Fruit fly (Drosophila melanogaster) whole organism, embryonic: Measurements from ENCODE around the gene Gr93d.
A peak's percentile ranks its signal among the peaks of the same experiment; 100 is the strongest.

ENCODE experiments used
- Atf-2 ChIP-seq: fragments of 200-800 bp; sonication (Bioruptor generic); optimal IDR thresholded peaks from 2 replicates; lab custom pipeline; 2016; ENCODE audit warnings: missing biosample characterization, missing genetic modification characterization
- Atf3 ChIP-seq: fragments of 200-800 bp; sonication (Bioruptor generic); optimal IDR thresholded peaks from 3 replicates; lab custom pipeline; 2016; ENCODE audit warnings: missing biosample characterization, missing genetic modification characterization
- Bteb2 ChIP-seq: fragments of 200-800 bp; sonication (Bioruptor generic); optimal IDR thresholded peaks from 2 replicates; lab custom pipeline; 2016; ENCODE audit warnings: missing biosample characterization, missing genetic modification characterization
- CG12942 ChIP-seq: fragments of 200-800 bp; sonication (Bioruptor generic); optimal IDR thresholded peaks from 3 replicates; lab custom pipeline; 2016; ENCODE audit warnings: missing biosample characterization, missing genetic modification characterization
- CG1529 ChIP-seq: fragments of 200-800 bp; sonication (Bioruptor generic); optimal IDR thresholded peaks from 3 replicates; lab custom pipeline; 2018; ENCODE audit warnings: missing biosample characterization, missing genetic modification characterization
- CG15696 ChIP-seq: fragments of 200-800 bp; sonication (Bioruptor generic); optimal IDR thresholded peaks from 2 replicates; lab custom pipeline; 2019; ENCODE audit warnings: missing biosample characterization, mild to moderate bottlenecking, missing genetic modification characterization, moderate library complexity
- CG1647 ChIP-seq: fragments of 200-800 bp; sonication (Bioruptor generic); optimal IDR thresholded peaks from 3 replicates; lab custom pipeline; 2016; ENCODE audit warnings: missing biosample characterization, missing genetic modification characterization
- CG17359 ChIP-seq: fragments of 200-800 bp; sonication (Bioruptor generic); optimal IDR thresholded peaks from 3 replicates; lab custom pipeline; 2018; ENCODE audit warnings: missing biosample characterization, mild to moderate bottlenecking, missing genetic modification characterization, moderate library complexity
- CG17361 ChIP-seq: fragments of 200-800 bp; sonication (Bioruptor generic); IDR thresholded peaks from 3 replicates; pipeline ENCODE4 v1.3.6; 2022; ENCODE audit warnings: missing biosample characterization, missing genetic modification characterization
- CG1832 ChIP-seq: fragments of 200-800 bp; sonication (Bioruptor generic); optimal IDR thresholded peaks from 2 replicates; lab custom pipeline; 2017; ENCODE audit warnings: missing biosample characterization, mild to moderate bottlenecking, missing genetic modification characterization, inconsistent platforms
- CG2120 ChIP-seq: fragments of 200-800 bp; sonication (Bioruptor generic); optimal IDR thresholded peaks from 3 replicates; lab custom pipeline; 2016; ENCODE audit warnings: missing biosample characterization, missing genetic modification characterization
- CG2129 ChIP-seq: fragments of 200-800 bp; sonication (Bioruptor generic); IDR thresholded peaks from 2 replicates; pipeline ENCODE4 v1.3.6; 2022; ENCODE audit warnings: missing biosample characterization, missing genetic modification characterization; ENCODE audit not compliant: partially characterized antibody
- CG3281 ChIP-seq: fragments of 200-800 bp; sonication (Bioruptor generic); optimal IDR thresholded peaks from 3 replicates; lab custom pipeline; 2017; ENCODE audit warnings: missing biosample characterization, mild to moderate bottlenecking, missing genetic modification characterization
- CG4328 ChIP-seq: fragments of 200-800 bp; sonication (Bioruptor generic); optimal IDR thresholded peaks from 3 replicates; lab custom pipeline; 2017; ENCODE audit warnings: missing biosample characterization, missing genetic modification reagents, missing genetic modification characterization
- CG4617 ChIP-seq: fragments of 200-800 bp; sonication (Bioruptor generic); optimal IDR thresholded peaks from 3 replicates; lab custom pipeline; 2016; ENCODE audit warnings: missing biosample characterization, missing genetic modification characterization, borderline replicate concordance
- CG4707 ChIP-seq: fragments of 200-800 bp; sonication (Bioruptor generic); optimal IDR thresholded peaks from 2 replicates; lab custom pipeline; 2018; ENCODE audit warnings: missing biosample characterization, mild to moderate bottlenecking, missing genetic modification characterization, moderate library complexity
- CG4854 ChIP-seq: fragments of 200-800 bp; sonication (Bioruptor generic); optimal IDR thresholded peaks from 2 replicates; lab custom pipeline; 2016; ENCODE audit warnings: missing biosample characterization, missing genetic modification characterization, inconsistent platforms
- CG6689 ChIP-seq: fragments of 200-800 bp; sonication (Bioruptor generic); IDR thresholded peaks from 2 replicates; pipeline ENCODE4 v1.3.6; 2022; ENCODE audit warnings: missing biosample characterization, missing genetic modification characterization
- CG6765 ChIP-seq: fragments of 200-800 bp; sonication (Bioruptor generic); optimal IDR thresholded peaks from 3 replicates; lab custom pipeline; 2017; ENCODE audit warnings: missing biosample characterization, mild to moderate bottlenecking, missing genetic modification characterization
- CG7372 ChIP-seq: fragments of 200-800 bp; sonication (Bioruptor generic); IDR thresholded peaks from 2 replicates; pipeline ENCODE4 v1.3.6; 2022; ENCODE audit warnings: missing biosample characterization, missing genetic modification characterization
- Dfd ChIP-seq, 2 experiments: fragments of >200 bp; optimal IDR thresholded peaks; 2 replicates each; lab custom pipeline; 2017; ENCODE audit warnings: missing biosample characterization in 2 of 2, missing genetic modification characterization in 2 of 2
- Doc2 ChIP-seq: fragments of 200-800 bp; sonication (Bioruptor generic); IDR thresholded peaks from 2 replicates; pipeline ENCODE4 v1.3.6; 2022; ENCODE audit warnings: missing biosample characterization, missing genetic modification characterization
- Elba2 ChIP-seq: fragments of 200-800 bp; sonication (Bioruptor generic); optimal IDR thresholded peaks from 3 replicates; lab custom pipeline; 2016; ENCODE audit warnings: missing biosample characterization, missing genetic modification characterization
- H2.0 ChIP-seq: fragments of 200-800 bp; sonication (Bioruptor generic); IDR thresholded peaks from 2 replicates; pipeline ENCODE4 v1.3.6; 2022; ENCODE audit warnings: missing biosample characterization, missing genetic modification characterization
- HLH3B ChIP-seq: fragments of 200-800 bp; sonication (Bioruptor generic); IDR thresholded peaks from 2 replicates; pipeline ENCODE4 v1.3.6; 2022; ENCODE audit warnings: missing biosample characterization, missing genetic modification characterization
- HLH54F ChIP-seq: fragments of 200-800 bp; sonication (Bioruptor generic); optimal IDR thresholded peaks from 3 replicates; lab custom pipeline; 2016; ENCODE audit warnings: missing biosample characterization, missing genetic modification characterization
- Hr51 ChIP-seq, 2 experiments: fragments of 200-800 bp; sonication (Bioruptor generic); optimal IDR thresholded peaks; 2 replicates in 1 of 2; 3 replicates in 1 of 2; lab custom pipeline; 2016 to 2018; ENCODE audit warnings: missing biosample characterization in 2 of 2, missing genetic modification characterization in 2 of 2, mild to moderate bottlenecking in 1 of 2, moderate library complexity in 1 of 2
- MBD-R2 ChIP-seq: fragments of 200-800 bp; sonication (Bioruptor generic); IDR thresholded peaks from 2 replicates; pipeline ENCODE4 v1.3.6; 2022; ENCODE audit warnings: missing biosample characterization, missing genetic modification characterization
- Nf-YB ChIP-seq: fragments of 200-800 bp; sonication (Bioruptor generic); optimal IDR thresholded peaks from 3 replicates; lab custom pipeline; 2019; ENCODE audit warnings: missing biosample characterization, mild to moderate bottlenecking, missing genetic modification characterization, moderate library complexity
- PHDP ChIP-seq: fragments of 200-800 bp; sonication (Bioruptor generic); optimal IDR thresholded peaks from 3 replicates; lab custom pipeline; 2018; ENCODE audit warnings: missing biosample characterization, mild to moderate bottlenecking, missing genetic modification characterization, moderate library complexity
- Rfx ChIP-seq: fragments of 200-800 bp; sonication (Bioruptor generic); IDR thresholded peaks from 2 replicates; pipeline ENCODE4 v1.3.6; 2022; ENCODE audit warnings: missing biosample characterization, missing genetic modification characterization
- Sin3A ChIP-seq: fragments of >200 bp; optimal IDR thresholded peaks from 2 replicates; lab custom pipeline; 2018
- Ssrp ChIP-seq: fragments of 200-800 bp; sonication (Bioruptor generic); optimal IDR thresholded peaks from 2 replicates; lab custom pipeline; 2018; ENCODE audit warnings: missing biosample characterization, mild to moderate bottlenecking, missing genetic modification characterization, moderate library complexity
- cg ChIP-seq: fragments of 200-800 bp; sonication (Bioruptor generic); optimal IDR thresholded peaks from 3 replicates; lab custom pipeline; 2019; ENCODE audit warnings: missing biosample characterization, mild to moderate bottlenecking, missing genetic modification characterization, moderate library complexity
- chn ChIP-seq: fragments of 200-800 bp; sonication (Bioruptor generic); optimal IDR thresholded peaks from 2 replicates; lab custom pipeline; 2016; ENCODE audit warnings: missing biosample characterization, missing genetic modification characterization
- danr ChIP-seq: fragments of 200-800 bp; sonication (Bioruptor generic); IDR thresholded peaks from 2 replicates; pipeline ENCODE4 v1.3.6; 2022; ENCODE audit warnings: missing biosample characterization, missing genetic modification characterization
- eve ChIP-seq, 2 experiments: fragments of >200 bp; optimal IDR thresholded peaks; 2 replicates each; lab custom pipeline; 2017; ENCODE audit warnings: missing biosample characterization in 2 of 2, missing genetic modification characterization in 2 of 2
- eyg ChIP-seq: fragments of 200-800 bp; sonication (Bioruptor generic); optimal IDR thresholded peaks from 3 replicates; lab custom pipeline; 2016; ENCODE audit warnings: missing biosample characterization, missing genetic modification characterization
- fd96Cb ChIP-seq: fragments of 200-800 bp; sonication (Bioruptor generic); optimal IDR thresholded peaks from 2 replicates; lab custom pipeline; 2018; ENCODE audit warnings: missing biosample characterization, mild to moderate bottlenecking, missing genetic modification characterization, moderate library complexity
- gcm ChIP-seq: fragments of 200-800 bp; sonication (Bioruptor generic); optimal IDR thresholded peaks from 2 replicates; lab custom pipeline; 2019; ENCODE audit warnings: missing biosample characterization, mild to moderate bottlenecking, missing genetic modification characterization, moderate library complexity
- lola ChIP-seq, 3 experiments: fragments of >200 bp in 2 of 3; fragments of 200-800 bp in 1 of 3; sonication (Bioruptor generic) in 1 of 3; optimal IDR thresholded peaks; 2 replicates each; lab custom pipeline; 2017 to 2019; ENCODE audit warnings: missing biosample characterization in 3 of 3, missing genetic modification characterization in 3 of 3, mild to moderate bottlenecking in 1 of 3, moderate library complexity in 1 of 3
- mirr ChIP-seq: fragments of 200-800 bp; sonication (Bioruptor generic); optimal IDR thresholded peaks from 3 replicates; lab custom pipeline; 2018; ENCODE audit warnings: missing biosample characterization, mild to moderate bottlenecking, missing genetic modification characterization
- nerfin-1 ChIP-seq: fragments of 200-800 bp; sonication (Bioruptor generic); optimal IDR thresholded peaks from 3 replicates; lab custom pipeline; 2019; ENCODE audit warnings: missing biosample characterization, mild to moderate bottlenecking, missing genetic modification characterization, moderate library complexity
- oc ChIP-seq: fragments of 200-800 bp; sonication (Bioruptor generic); optimal IDR thresholded peaks from 2 replicates; lab custom pipeline; 2018; ENCODE audit warnings: missing biosample characterization, mild to moderate bottlenecking, missing genetic modification characterization, moderate library complexity
- onecut ChIP-seq: fragments of 200-800 bp; sonication (Bioruptor generic); IDR thresholded peaks from 2 replicates; pipeline ENCODE4 v1.3.6; 2022; ENCODE audit warnings: missing biosample characterization, missing genetic modification characterization
- otp ChIP-seq: fragments of 200-800 bp; sonication (Bioruptor generic); IDR thresholded peaks from 3 replicates; pipeline ENCODE4, ENCODE4 v1.3.6; 2022; ENCODE audit warnings: missing biosample characterization, missing genetic modification characterization
- pnt ChIP-seq: fragments of 200-800 bp; sonication (Bioruptor generic); optimal IDR thresholded peaks from 3 replicates; lab custom pipeline; 2016; ENCODE audit warnings: missing biosample characterization, missing genetic modification characterization
- sim ChIP-seq: fragments of 200-800 bp; sonication (Bioruptor generic); IDR thresholded peaks from 2 replicates; pipeline ENCODE4 v1.3.6; 2022; ENCODE audit warnings: missing biosample characterization, missing genetic modification characterization
- unc-4 ChIP-seq: fragments of 200-800 bp; sonication (Bioruptor generic); IDR thresholded peaks from 2 replicates; pipeline ENCODE4 v1.3.6; 2022; ENCODE audit warnings: missing biosample characterization, missing genetic modification characterization; ENCODE audit not compliant: partially characterized antibody
- z ChIP-seq: fragments of 200-800 bp; sonication (Bioruptor generic); IDR thresholded peaks from 3 replicates; pipeline ENCODE4 v1.3.6; 2022; ENCODE audit warnings: missing biosample characterization, missing genetic modification characterization

Gene Gr93d

DNA sequence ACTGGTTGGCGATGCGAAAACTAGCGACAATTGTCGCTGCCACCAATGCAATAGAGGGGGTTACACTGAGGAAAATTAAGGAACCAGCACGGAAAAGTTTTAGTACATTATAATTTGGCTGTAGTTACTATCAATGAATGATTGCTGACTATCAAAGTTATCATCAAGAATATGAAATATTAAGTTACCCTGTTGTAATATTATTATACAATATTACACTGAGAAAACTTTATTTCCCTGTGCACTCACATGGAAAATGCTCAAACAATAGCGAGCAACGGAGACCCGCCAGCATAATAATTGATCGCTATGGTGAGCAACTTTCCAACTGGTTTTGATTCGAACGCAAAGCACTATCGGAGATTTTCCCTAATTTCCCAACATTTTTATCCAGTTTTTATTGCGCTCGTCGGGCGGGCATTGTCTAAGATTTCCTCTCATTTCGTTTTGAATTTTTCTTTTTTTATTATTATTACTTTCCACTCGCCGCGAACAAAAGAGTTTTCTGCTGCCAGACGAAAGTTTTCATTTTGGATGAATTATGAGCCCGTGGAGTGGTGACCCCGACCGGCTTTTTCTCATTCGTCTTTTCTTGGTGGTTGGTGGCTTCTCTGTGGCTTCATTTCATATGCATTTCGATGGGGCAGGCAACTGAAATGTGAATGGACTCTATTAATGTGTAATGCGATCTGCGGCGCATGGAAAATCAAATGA, 15.8 kb upstream of the Gr93d start (continued):
- TF ChIP-seq CG4854 (GFP tag; lab: Kevin White, UChicago) (peak; percentile 53), sim (peak; percentile 59; the same call in 1 of the 2 replicates), eve (GFP tag; optimal IDR thresholded peaks at IDR 0.05; lab: Kevin White, UChicago) (peak in 1 of 2 experiments; percentile 96), danr (GFP tag; lab: Robert Waterston, UW) (peak; percentile 56), fd96Cb (peak; percentile 75), CG6765 (no peak), CG15696 (tag; lab: Kevin White, UChicago) (no peak), CG17359 (peak; percentile 81), Sin3A (no peak), eyg (GFP tag; lab: Kevin White, UChicago) (no peak), CG4617 (peak; percentile 4), CG17361 (GFP tag; lab: Robert Waterston, UW) (peak; percentile 90), HLH3B (GFP tag; lab: Robert Waterston, UW) (peak; percentile 60), CG7372 (GFP tag; lab: Robert Waterston, UW) (peak; percentile 52; the same call in 1 of the 2 replicates), chn (GFP tag; lab: Kevin White, UChicago) (peak; percentile 68), CG12942 (GFP tag; lab: Kevin White, UChicago) (peak; percentile 69), CG2120 (GFP tag; lab: Kevin White, UChicago) (no peak), Doc2 (GFP tag; lab: Robert Waterston, UW) (no peak), Atf-2 (GFP tag; lab: Kevin White, UChicago) (peak; percentile 15), CG4707 (peak; percentile 82), Atf3 (peak; percentile 13), Ssrp (peak; percentile 89), nerfin-1 (tag; lab: Kevin White, UChicago) (peak; percentile 79), Hr51 (GFP tag; optimal IDR thresholded peaks at IDR 0.05; lab: Kevin White, UChicago) (peak in 1 of 2 experiments; percentile 86), onecut (GFP tag; lab: Robert Waterston, UW) (peak; percentile 57), CG1647 (GFP tag; lab: Kevin White, UChicago) (peak; percentile 29), CG2129 (no peak), Dfd (GFP tag; optimal IDR thresholded peaks at IDR 0.05; lab: Kevin White, UChicago) (no peak), gcm (GFP tag; lab: Kevin White, UChicago) (peak; percentile 96), Bteb2 (no peak), CG4328 (GFP tag; lab: Kevin White, UChicago) (peak; percentile 9), lola (GFP tag; optimal IDR thresholded peaks at IDR 0.05; lab: Kevin White, UChicago) (peak in 1 of 3 experiments; percentile 91), Rfx (no peak), MBD-R2 (no peak), mirr (no peak), oc (tag; lab: Kevin White, UChicago) (peak; percentile 87), Elba2 (GFP tag; lab: Kevin White, UChicago) (no peak), unc-4 (GFP tag; lab: Robert Waterston, UW) (no peak), otp (GFP tag; lab: Robert Waterston, UW) (peak; percentile 75; the same call in 2 of the 3 replicates), CG1832 (GFP tag; lab: Kevin White, UChicago) (no peak), CG1529 (GFP tag; lab: Kevin White, UChicago) (peak; percentile 86), CG3281 (peak; percentile 4), HLH54F (GFP tag; lab: Kevin White, UChicago) (no peak), pnt (GFP tag; lab: Kevin White, UChicago) (peak; percentile 80), cg (GFP tag; lab: Kevin White, UChicago) (no peak), z (GFP tag; lab: Robert Waterston, UW) (no peak), PHDP (peak; percentile 84), CG6689 (GFP tag; lab: Robert Waterston, UW) (peak; percentile 65), H2.0 (peak; percentile 71), Nf-YB (GFP tag; lab: Kevin White, UChicago) (peak; percentile 65)
